Worm (Caenorhabditis elegans): ENCODE results near the gene mai-1.
A peak's percentile ranks its signal among the peaks of the same experiment; 100 is the strongest.

The mai-1 gene

ce11 chrX:3099832-3100231 is 16.6 kb downstream of the mai-1 start, which contains the start of gene sec-3 (continued):
- TF ChIP-seq dmd-4 (tag; optimal IDR thresholded peaks at IDR 0.05) (no peak), fos-1 (tag; optimal IDR thresholded peaks at IDR 0.05) (peak; percentile 88), Y55F3AM.14 (GFP tag; optimal IDR thresholded peaks at IDR 0.05) (no peak), ceh-16 (tag; optimal IDR thresholded peaks at IDR 0.05) (peak; percentile 79), nhr-237 (tag; optimal IDR thresholded peaks at IDR 0.05) (peak; percentile 13), mab-5 (tag; optimal IDR thresholded peaks at IDR 0.05) (peak; percentile 83), lin-39 (tag; optimal IDR thresholded peaks at IDR 0.05) (no peak), snpc-4 (tag; optimal IDR thresholded peaks at IDR 0.05) (peak; percentile 59), nhr-77 (tag; optimal IDR thresholded peaks at IDR 0.05) (peak; percentile 22), nhr-11 (tag; optimal IDR thresholded peaks at IDR 0.05) (no peak), ztf-11 (tag; optimal IDR thresholded peaks at IDR 0.05) (no peak)

- no peak for TF ChIP-seq ceh-16 (tag; optimal IDR thresholded peaks at IDR 0.05)
- no peak for TF ChIP-seq elt-3 (tag; optimal IDR thresholded peaks at IDR 0.05)
- TF ChIP-seq ztf-4 (tag; optimal IDR thresholded peaks at IDR 0.05): no peak
- no peak for TF ChIP-seq mab-5 (tag; optimal IDR thresholded peaks at IDR 0.05)
- no peak for TF ChIP-seq aly-2 (tag; optimal IDR thresholded peaks at IDR 0.05)
- no peak for TF ChIP-seq F13H6.1 (tag; optimal IDR thresholded peaks at IDR 0.05)
- TF ChIP-seq nhr-237 (tag; optimal IDR thresholded peaks at IDR 0.05): no peak
- TF ChIP-seq blmp-1 (tag; optimal IDR thresholded peaks at IDR 0.05; ENCODE audit: insufficient read depth): no peak
- no peak for TF ChIP-seq Y55F3AM.14 (GFP tag; optimal IDR thresholded peaks at IDR 0.05)
- TF ChIP-seq unc-62 (GFP tag; optimal IDR thresholded peaks at IDR 0.05): no peak
- no peak for TF ChIP-seq C34F6.9 (tag; optimal IDR thresholded peaks at IDR 0.05)
- no peak for TF ChIP-seq unc-55 (GFP tag; optimal IDR thresholded peaks at IDR 0.05)
Observed at ce11 chrX:3094304-3094703, 22.1 kb downstream of the mai-1 start, which contains the start of gene wrt-2. Gene wrt-2 (minus strand): TSS chrX:3094349.

ce11 chrX:3092460-3092859 is 23.9 kb downstream of the mai-1 start:
- TF ChIP-seq nhr-21 (tag; optimal IDR thresholded peaks at IDR 0.05) (no peak), nhr-129 (tag; optimal IDR thresholded peaks at IDR 0.05) (peak; percentile 33)

ce11 chrX:3091119-3091746 is 25.2 kb downstream of the mai-1 start:
- TF ChIP-seq blmp-1 (tag; optimal IDR thresholded peaks at IDR 0.05; ENCODE audit: insufficient read depth) (no peak), nhr-129 (tag; optimal IDR thresholded peaks at IDR 0.05) (peak; percentile 13)

ce11 chrX:3089894-3090414 is 26.4 kb downstream of the mai-1 start:
- TF ChIP-seq aly-2 (tag; optimal IDR thresholded peaks at IDR 0.05) (no peak), elt-3 (tag; optimal IDR thresholded peaks at IDR 0.05) (no peak), sma-3 (GFP tag; optimal IDR thresholded peaks at IDR 0.05) (peak; percentile 48), F13H6.1 (tag; optimal IDR thresholded peaks at IDR 0.05) (peak; percentile 59), blmp-1 (tag; optimal IDR thresholded peaks at IDR 0.05; ENCODE audit: insufficient read depth) (peak; percentile 63), sma-9 (GFP tag; optimal IDR thresholded peaks at IDR 0.05) (peak; percentile 18), sma-9 (tag; optimal IDR thresholded peaks at IDR 0.05) (no peak), C34F6.9 (tag; optimal IDR thresholded peaks at IDR 0.05) (peak; percentile 72), zag-1 (tag; optimal IDR thresholded peaks at IDR 0.05) (peak; percentile 10), Y55F3AM.14 (GFP tag; optimal IDR thresholded peaks at IDR 0.05) (no peak), mdl-1 (tag; optimal IDR thresholded peaks at IDR 0.05) (peak in 1 of 2 experiments; percentile 6), nhr-77 (tag; optimal IDR thresholded peaks at IDR 0.05) (no peak), ceh-82 (tag; optimal IDR thresholded peaks at IDR 0.05) (no peak), nhr-129 (tag; optimal IDR thresholded peaks at IDR 0.05) (peak; percentile 78), dmd-4 (tag; optimal IDR thresholded peaks at IDR 0.05) (no peak), ztf-4 (tag; optimal IDR thresholded peaks at IDR 0.05) (peak; percentile 21), crh-2 (tag; optimal IDR thresholded peaks at IDR 0.05) (peak; percentile 11), gmeb-1 (tag; optimal IDR thresholded peaks at IDR 0.05) (peak; percentile 23), nhr-25 (tag; optimal IDR thresholded peaks at IDR 0.05) (peak; percentile 34), lin-11 (tag; optimal IDR thresholded peaks at IDR 0.05) (peak; percentile 22), lsy-2 (tag; optimal IDR thresholded peaks at IDR 0.05) (peak in 1 of 2 experiments; percentile 56), elt-1 (tag; optimal IDR thresholded peaks at IDR 0.05) (no peak), fos-1 (tag; optimal IDR thresholded peaks at IDR 0.05) (peak; percentile 86), nhr-21 (tag; optimal IDR thresholded peaks at IDR 0.05) (peak; percentile 12), nhr-237 (tag; optimal IDR thresholded peaks at IDR 0.05) (no peak)
